Fruit fly (Drosophila melanogaster): ENCODE measurements around the gene 5PtaseI.

DNA sequence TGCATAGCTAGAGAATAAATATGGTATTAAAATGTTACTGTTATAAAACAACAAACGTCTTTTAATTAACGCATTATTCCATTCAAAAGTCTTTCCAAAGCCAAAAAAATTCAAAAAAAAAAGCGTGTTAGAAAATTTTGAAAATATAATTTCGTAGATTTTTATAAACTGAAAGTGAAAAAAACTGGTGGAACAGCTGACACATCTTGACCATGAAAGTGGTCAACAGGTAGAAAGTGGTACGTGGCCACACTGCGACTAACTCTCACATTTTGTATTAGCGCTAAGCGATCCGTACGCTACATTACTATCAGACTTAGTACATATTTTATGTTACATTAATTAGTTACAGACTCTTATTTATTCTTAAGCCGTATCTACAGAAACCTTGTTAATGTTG, 25.9 kb upstream of the 5PtaseI start, which contains the start of gene CG11836:
- TF ChIP-seq CG7101 (tag; optimal IDR thresholded peaks at IDR 0.05) = no peak
- no peak for TF ChIP-seq Clk (GFP tag; optimal IDR thresholded peaks at IDR 0.05)
- TF ChIP-seq CG5204 (GFP tag; optimal IDR thresholded peaks at IDR 0.05) = no peak
- TF ChIP-seq CG7045 (GFP tag; optimal IDR thresholded peaks at IDR 0.05) = no peak
- TF ChIP-seq kay (GFP tag; ENCODE audit: borderline replicate concordance) = no peak
- no peak for TF ChIP-seq cnc (optimal IDR thresholded peaks at IDR 0.05)

Measured in whole organism, adult.